Worm (Caenorhabditis elegans) whole organism, L2 larva: ENCODE results near the gene C32D5.12.
A peak's percentile ranks its signal among the peaks of the same experiment; 100 is the strongest.

Experiments used
- C34F6.9 ChIP-seq: fragments of 150-350 bp; optimal IDR thresholded peaks from 2 replicates; lab custom pipeline; 2014; ENCODE audit warnings: missing biosample characterization, missing genetic modification characterization
- F13H6.1 ChIP-seq: sonication (generic microtip); optimal IDR thresholded peaks from 2 replicates; lab custom pipeline; 2016; ENCODE audit warnings: missing genetic modification characterization, missing compliant biosample characterization
- R02D3.7 ChIP-seq: fragments of 150-350 bp; optimal IDR thresholded peaks from 2 replicates; lab custom pipeline; 2014; ENCODE audit warnings: missing biosample characterization, missing genetic modification characterization
- Y55F3AM.14 ChIP-seq: fragments of 200-800 bp; sonication (Bioruptor generic); optimal IDR thresholded peaks from 2 replicates; lab custom pipeline; 2018; ENCODE audit warnings: mild to moderate bottlenecking, missing genetic modification characterization, missing compliant biosample characterization
- ZK546.5 ChIP-seq: sonication (generic microtip); optimal IDR thresholded peaks from 2 replicates; lab custom pipeline; 2017; ENCODE audit warnings: missing biosample characterization, missing genetic modification characterization
- aly-2 ChIP-seq: fragments of 150-350 bp; optimal IDR thresholded peaks from 2 replicates; lab custom pipeline; 2014; ENCODE audit warnings: missing biosample characterization, missing genetic modification characterization
- ama-1 ChIP-seq: fragments of 150-350 bp; optimal IDR thresholded peaks from 2 replicates; lab custom pipeline; 2018; ENCODE audit warnings: inconsistent platforms
- blmp-1 ChIP-seq: sonication (generic microtip); optimal IDR thresholded peaks from 2 replicates; lab custom pipeline; 2017; ENCODE audit warnings: missing genetic modification characterization, mild to moderate bottlenecking, missing compliant biosample characterization, antibody characterized with exemption, moderate library complexity; ENCODE audit not compliant: insufficient read depth
- ceh-16 ChIP-seq: fragments of 150-350 bp; optimal IDR thresholded peaks from 2 replicates; lab custom pipeline; 2014; ENCODE audit warnings: missing biosample characterization, missing genetic modification characterization
- ceh-82 ChIP-seq: fragments of 150-350 bp; optimal IDR thresholded peaks from 2 replicates; lab custom pipeline; 2014; ENCODE audit warnings: missing biosample characterization, missing genetic modification characterization
- crh-2 ChIP-seq: sonication (generic microtip); optimal IDR thresholded peaks from 2 replicates; lab custom pipeline; 2017; ENCODE audit warnings: missing biosample characterization, missing genetic modification characterization
- dmd-4 ChIP-seq: sonication (generic microtip); optimal IDR thresholded peaks from 2 replicates; lab custom pipeline; 2017; ENCODE audit warnings: missing biosample characterization, missing genetic modification characterization
- egl-27 ChIP-seq: sonication (generic microtip); optimal IDR thresholded peaks from 3 replicates; lab custom pipeline; 2017; ENCODE audit warnings: missing biosample characterization, missing genetic modification reagents, missing genetic modification characterization
- elt-1 ChIP-seq: fragments of 150-350 bp; optimal IDR thresholded peaks from 2 replicates; lab custom pipeline; 2014; ENCODE audit warnings: missing biosample characterization, missing genetic modification characterization
- elt-3 ChIP-seq: sonication (generic microtip); optimal IDR thresholded peaks from 2 replicates; lab custom pipeline; 2017; ENCODE audit warnings: missing biosample characterization, missing genetic modification characterization
- fos-1 ChIP-seq: fragments of 150-350 bp; optimal IDR thresholded peaks from 2 replicates; lab custom pipeline; 2014; ENCODE audit warnings: missing biosample characterization, missing genetic modification characterization
- gmeb-1 ChIP-seq: fragments of 150-350 bp; optimal IDR thresholded peaks from 2 replicates; lab custom pipeline; 2014; ENCODE audit warnings: missing biosample characterization, missing genetic modification characterization
- lin-11 ChIP-seq: fragments of 150-350 bp; sonication (generic microtip); optimal IDR thresholded peaks from 2 replicates; lab custom pipeline; 2014; ENCODE audit warnings: missing biosample characterization, missing genetic modification characterization, inconsistent platforms, mixed read lengths
- lin-13 ChIP-seq: fragments of 150-350 bp; optimal IDR thresholded peaks from 2 replicates; lab custom pipeline; 2014; ENCODE audit warnings: missing biosample characterization, missing genetic modification reagents, missing genetic modification characterization
- lin-39 ChIP-seq: fragments of 150-350 bp; optimal IDR thresholded peaks from 2 replicates; lab custom pipeline; 2014; ENCODE audit warnings: missing biosample characterization, missing genetic modification reagents, missing genetic modification characterization
- lsy-2 ChIP-seq, 2 experiments: fragments of 150-350 bp in 1 of 2; sonication (generic microtip) in 1 of 2; optimal IDR thresholded peaks; 2 replicates each; lab custom pipeline; 2014 to 2017; ENCODE audit warnings: missing biosample characterization in 2 of 2, missing genetic modification characterization in 2 of 2
- mab-5 ChIP-seq: fragments of 150-350 bp; optimal IDR thresholded peaks from 2 replicates; lab custom pipeline; 2014; ENCODE audit warnings: missing biosample characterization, missing genetic modification characterization
- mbf-1 ChIP-seq: sonication (generic microtip); optimal IDR thresholded peaks from 2 replicates; lab custom pipeline; 2017; ENCODE audit warnings: missing biosample characterization, missing genetic modification characterization
- mdl-1 ChIP-seq, 2 experiments: fragments of 150-350 bp in 1 of 2; sonication (generic microtip) in 1 of 2; optimal IDR thresholded peaks; 2 replicates each; lab custom pipeline; 2017; ENCODE audit warnings: missing biosample characterization in 2 of 2, missing genetic modification characterization in 2 of 2
- nhr-11 ChIP-seq: fragments of 150-350 bp; optimal IDR thresholded peaks from 2 replicates; lab custom pipeline; 2014; ENCODE audit warnings: missing biosample characterization, missing genetic modification characterization
- nhr-12 ChIP-seq: fragments of 150-350 bp; optimal IDR thresholded peaks from 2 replicates; lab custom pipeline; 2014; ENCODE audit warnings: missing biosample characterization, missing genetic modification characterization
- nhr-129 ChIP-seq: fragments of 150-350 bp; optimal IDR thresholded peaks from 2 replicates; lab custom pipeline; 2014; ENCODE audit warnings: missing biosample characterization, missing genetic modification characterization
- nhr-21 ChIP-seq: fragments of 150-350 bp; optimal IDR thresholded peaks from 2 replicates; lab custom pipeline; 2014; ENCODE audit warnings: missing biosample characterization, missing genetic modification characterization
- nhr-23 ChIP-seq: fragments of 150-350 bp; optimal IDR thresholded peaks from 2 replicates; lab custom pipeline; 2014; ENCODE audit warnings: missing biosample characterization, missing genetic modification reagents, missing genetic modification characterization
- nhr-237 ChIP-seq: fragments of 150-350 bp; optimal IDR thresholded peaks from 2 replicates; lab custom pipeline; 2014; ENCODE audit warnings: missing biosample characterization, missing genetic modification characterization
- nhr-25 ChIP-seq: fragments of 150-350 bp; sonication (generic microtip); optimal IDR thresholded peaks from 3 replicates; lab custom pipeline; 2014; ENCODE audit warnings: missing biosample characterization, missing genetic modification characterization
- nhr-6 ChIP-seq: fragments of 150-350 bp; optimal IDR thresholded peaks from 2 replicates; lab custom pipeline; 2014; ENCODE audit warnings: missing biosample characterization, missing genetic modification characterization
- peb-1 ChIP-seq: fragments of 150-350 bp; optimal IDR thresholded peaks from 2 replicates; lab custom pipeline; 2014; ENCODE audit warnings: missing biosample characterization, missing genetic modification characterization
- sem-4 ChIP-seq: fragments of 150-350 bp; optimal IDR thresholded peaks from 2 replicates; lab custom pipeline; 2014; ENCODE audit warnings: missing biosample characterization, missing genetic modification reagents, missing genetic modification characterization
- skn-1 ChIP-seq: sonication (generic microtip); optimal IDR thresholded peaks from 2 replicates; lab custom pipeline; 2017; ENCODE audit warnings: missing biosample characterization, missing genetic modification characterization
- sma-3 ChIP-seq: sonication (generic microtip); optimal IDR thresholded peaks from 2 replicates; lab custom pipeline; 2016; ENCODE audit warnings: missing genetic modification reagents, missing genetic modification characterization, missing compliant biosample characterization
- sma-9 ChIP-seq, 2 experiments: fragments of 150-350 bp in 1 of 2; sonication (generic microtip) in 1 of 2; optimal IDR thresholded peaks; 2 replicates each; lab custom pipeline; 2014 to 2016; ENCODE audit warnings: missing genetic modification characterization in 2 of 2, mild to moderate bottlenecking in 1 of 2, missing biosample characterization in 1 of 2, missing compliant biosample characterization in 1 of 2, missing genetic modification reagents in 1 of 2, moderate library complexity in 1 of 2
- snpc-4 ChIP-seq: fragments of 150-350 bp; optimal IDR thresholded peaks from 2 replicates; lab custom pipeline; 2014; ENCODE audit warnings: missing biosample characterization, missing genetic modification characterization
- unc-39 ChIP-seq: fragments of 150-350 bp; optimal IDR thresholded peaks from 2 replicates; lab custom pipeline; 2014; ENCODE audit warnings: missing biosample characterization, missing genetic modification characterization
- unc-55 ChIP-seq: fragments of 150-350 bp; sonication (generic microtip); optimal IDR thresholded peaks from 3 replicates; lab custom pipeline; 2014; ENCODE audit warnings: missing biosample characterization, missing genetic modification reagents, missing genetic modification characterization
- unc-62 ChIP-seq: fragments of 150-350 bp; optimal IDR thresholded peaks from 2 replicates; lab custom pipeline; 2014; ENCODE audit warnings: missing biosample characterization, missing genetic modification reagents, missing genetic modification characterization
- zag-1 ChIP-seq: fragments of 150-350 bp; optimal IDR thresholded peaks from 2 replicates; lab custom pipeline; 2014; ENCODE audit warnings: missing biosample characterization, missing genetic modification characterization
- ztf-1 ChIP-seq: fragments of 200-800 bp; sonication (Bioruptor generic); conservative IDR thresholded peaks from 2 replicates; pipeline ENCODE4 v1.3.6; 2022; ENCODE audit warnings: missing genetic modification characterization, missing compliant biosample characterization
- ztf-11 ChIP-seq: sonication (generic microtip); optimal IDR thresholded peaks from 2 replicates; lab custom pipeline; 2017; ENCODE audit warnings: missing biosample characterization, missing genetic modification characterization
- ztf-4 ChIP-seq: fragments of 150-350 bp; optimal IDR thresholded peaks from 2 replicates; lab custom pipeline; 2014; ENCODE audit warnings: missing biosample characterization, missing genetic modification characterization

Gene C32D5.12

DNA sequence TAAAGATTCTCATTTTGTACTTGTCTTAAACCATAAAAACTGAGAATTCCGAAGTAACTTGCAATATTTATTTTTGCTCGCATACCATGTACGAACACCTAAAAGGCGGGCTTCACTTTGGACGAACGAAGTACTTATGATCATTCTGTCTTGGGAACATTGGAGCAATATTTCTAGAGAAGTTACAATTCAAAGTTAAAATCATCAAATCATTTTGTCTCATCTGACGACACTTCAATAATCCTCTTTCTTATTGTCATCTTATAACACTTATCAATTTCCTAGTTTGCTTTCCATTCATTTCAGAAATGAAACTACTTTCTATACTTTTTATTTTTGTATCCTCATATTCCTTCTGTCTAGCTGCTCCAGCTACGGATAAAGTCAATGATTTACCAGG, 7.9 kb upstream of the C32D5.12 start, which contains the start of gene ctsa-4.1:
Gene ctsa-4.1 (plus strand): TSS at position 301 of the 400 bp plus-strand sequence.
- TF ChIP-seq nhr-12 (tag; lab: Kevin White, UChicago) (no peak), ZK546.5 (tag; lab: Kevin White, UChicago) (no peak), unc-39 (tag; lab: Kevin White, UChicago) (no peak), peb-1 (tag; lab: Kevin White, UChicago) (no peak), C34F6.9 (tag; lab: Kevin White, UChicago) (no peak), sem-4 (no peak), skn-1 (tag; lab: Kevin White, UChicago) (no peak), elt-3 (no peak), unc-55 (GFP tag; lab: Kevin White, UChicago) (no peak), ama-1 (lab: Kevin White, UChicago) (no peak), unc-62 (GFP tag; lab: Kevin White, UChicago) (no peak), Y55F3AM.14 (GFP tag; lab: Kevin White, UChicago) (no peak), ceh-82 (tag; lab: Kevin White, UChicago) (no peak), lin-39 (no peak), nhr-237 (no peak), dmd-4 (no peak), ztf-11 (tag; lab: Kevin White, UChicago) (no peak)
- TF ChIP-seq, all 48 proteins: peak for 0

- TF ChIP-seq zag-1: no peak
- no peak for TF ChIP-seq unc-55 (GFP tag; lab: Kevin White, UChicago)
- TF ChIP-seq lin-13: no peak
- TF ChIP-seq R02D3.7 (tag; lab: Kevin White, UChicago): no peak
- no peak for TF ChIP-seq gmeb-1
- no peak for TF ChIP-seq mdl-1 (tag; optimal IDR thresholded peaks at IDR 0.05; lab: Kevin White, UChicago)
- TF ChIP-seq blmp-1 (tag; lab: Kevin White, UChicago): no peak
- no peak for TF ChIP-seq F13H6.1 (tag; lab: Kevin White, UChicago)
- TF ChIP-seq nhr-6 (tag; lab: Kevin White, UChicago): no peak
- TF ChIP-seq nhr-129 (tag; lab: Kevin White, UChicago): no peak
- TF ChIP-seq mbf-1 (tag; lab: Kevin White, UChicago): no peak
- TF ChIP-seq ceh-16 (tag; lab: Kevin White, UChicago): no peak
- TF ChIP-seq fos-1: no peak
- no peak for TF ChIP-seq ztf-11 (tag; lab: Kevin White, UChicago)
- no peak for TF ChIP-seq lsy-2 (tag; optimal IDR thresholded peaks at IDR 0.05; lab: Kevin White, UChicago)
- TF ChIP-seq Y55F3AM.14 (GFP tag; lab: Kevin White, UChicago): no peak
- TF ChIP-seq nhr-237: no peak
- no peak for TF ChIP-seq nhr-11 (tag; lab: Kevin White, UChicago)
- TF ChIP-seq lin-11 (tag; lab: Kevin White, UChicago): no peak
Measured at ce11 chrII:6365237-6365815, 6.5 kb upstream of the C32D5.12 start, which contains the start of the genes ani-2 and clec-88. ani-2 (minus strand) TSS chrII:6365367. clec-88 (plus strand) TSS chrII:6365722.

- TF ChIP-seq crh-2 (tag; lab: Kevin White, UChicago) (peak; percentile 75), nhr-237 (no peak), aly-2 (tag; lab: Kevin White, UChicago) (no peak), nhr-25 (tag; lab: Kevin White, UChicago) (peak; percentile 78), ztf-11 (tag; lab: Kevin White, UChicago) (no peak), lsy-2 (tag; optimal IDR thresholded peaks at IDR 0.05; lab: Kevin White, UChicago) (peak; percentile 23 to 87), fos-1 (peak; percentile 44), sma-3 (GFP tag; lab: Kevin White, UChicago) (peak; percentile 70), nhr-23 (tag; lab: Kevin White, UChicago) (no peak), ztf-4 (tag; lab: Kevin White, UChicago) (no peak), ZK546.5 (tag; lab: Kevin White, UChicago) (no peak), mab-5 (peak; percentile 40), ceh-16 (tag; lab: Kevin White, UChicago) (peak; percentile 21), mbf-1 (tag; lab: Kevin White, UChicago) (no peak), elt-1 (tag; lab: Kevin White, UChicago) (no peak), unc-55 (GFP tag; lab: Kevin White, UChicago) (peak; percentile 81), lin-13 (peak; percentile 65), C34F6.9 (tag; lab: Kevin White, UChicago) (peak; percentile 79), ztf-1 (GFP tag; lab: Robert Waterston, UW) (no peak), nhr-6 (tag; lab: Kevin White, UChicago) (peak; percentile 68), snpc-4 (tag; lab: Kevin White, UChicago) (peak; percentile 46), sem-4 (peak; percentile 33), ceh-82 (tag; lab: Kevin White, UChicago) (no peak), gmeb-1 (peak; percentile 76), F13H6.1 (tag; lab: Kevin White, UChicago) (peak; percentile 37), sma-9 (GFP tag; optimal IDR thresholded peaks at IDR 0.05; lab: Kevin White, UChicago) (peak; percentile 73), sma-9 (tag; optimal IDR thresholded peaks at IDR 0.05; lab: Kevin White, UChicago) (no peak), nhr-129 (tag; lab: Kevin White, UChicago) (peak; percentile 86), nhr-21 (tag; lab: Kevin White, UChicago) (peak; percentile 40), elt-3 (no peak), egl-27 (tag; lab: Kevin White, UChicago) (no peak)
Measured at ce11 chrII:6360822-6361221, 2.0 kb upstream of the C32D5.12 start, which contains the start of gene K10B2.4. K10B2.4 (minus strand) TSS chrII:6360959.
